Worm (Caenorhabditis elegans): ENCODE measurements around the gene F28H7.2.

DNA sequence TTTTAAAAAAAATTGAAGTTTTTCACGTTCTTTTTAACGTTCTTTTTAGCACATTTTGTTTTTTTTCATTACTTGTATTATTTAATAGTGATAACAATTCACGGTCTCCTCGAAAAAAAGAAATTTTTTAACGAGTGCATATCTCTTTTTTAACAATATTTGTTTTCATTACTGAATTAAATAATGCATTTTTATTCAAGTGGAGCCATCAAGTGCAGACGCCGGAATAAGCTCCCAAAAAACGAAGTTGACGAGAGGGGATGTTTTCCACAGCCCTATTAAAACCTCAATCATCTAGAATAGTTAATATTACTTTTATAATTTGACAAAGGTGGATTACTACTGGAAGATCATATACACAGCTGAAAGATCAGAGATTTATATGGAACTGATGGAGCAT lies 9.0 kb downstream of the F28H7.2 start, which contains the start of gene irld-6:
- TF ChIP-seq bed-3 (GFP tag; optimal IDR thresholded peaks at IDR 0.05) (no peak), unc-62 (GFP tag; optimal IDR thresholded peaks at IDR 0.05) (no peak), ztf-11 (tag; optimal IDR thresholded peaks at IDR 0.05) (no peak), elt-1 (tag; optimal IDR thresholded peaks at IDR 0.05; ENCODE audit: borderline replicate concordance, insufficient read depth) (no peak)

All from whole organism, mixed stage, embryonic.